Worm (Caenorhabditis elegans): ENCODE data around the gene lgl-1.
A peak's percentile ranks its signal among the peaks of the same experiment; 100 is the strongest.

- no peak for TF ChIP-seq ztf-11 (tag; optimal IDR thresholded peaks at IDR 0.05)
- no peak for TF ChIP-seq nhr-237 (tag; optimal IDR thresholded peaks at IDR 0.05)
- peak; percentile 74 for TF ChIP-seq fos-1 (tag; optimal IDR thresholded peaks at IDR 0.05)
- TF ChIP-seq ceh-82 (tag; optimal IDR thresholded peaks at IDR 0.05), result no peak
- no peak for TF ChIP-seq lin-39 (tag; optimal IDR thresholded peaks at IDR 0.05)
- no peak for TF ChIP-seq aly-2 (tag; optimal IDR thresholded peaks at IDR 0.05)
- TF ChIP-seq mdl-1 (tag; optimal IDR thresholded peaks at IDR 0.05), result no peak
- TF ChIP-seq blmp-1 (tag; optimal IDR thresholded peaks at IDR 0.05; ENCODE audit: insufficient read depth), result no peak
- TF ChIP-seq nhr-23 (tag; optimal IDR thresholded peaks at IDR 0.05), result no peak
- TF ChIP-seq ama-1 (optimal IDR thresholded peaks at IDR 0.05), result no peak
- TF ChIP-seq lsy-2 (tag; optimal IDR thresholded peaks at IDR 0.05), result no peak
- no peak for TF ChIP-seq unc-62 (GFP tag; optimal IDR thresholded peaks at IDR 0.05)
- TF ChIP-seq R02D3.7 (tag; optimal IDR thresholded peaks at IDR 0.05), result no peak
These were observed 1.2 kb upstream of the lgl-1 start, which contains the start of gene F56F10.1 for ce11 chrX:871957-872715.
